Worm (Caenorhabditis elegans): Measurements from ENCODE around the gene srz-54.

ce11 chrV:17014050-17014449 is 33.6 kb downstream of the srz-54 start, which contains the start of gene clc-13:
- TF ChIP-seq unc-62 (GFP tag; optimal IDR thresholded peaks at IDR 0.05) = no peak
- no peak for TF ChIP-seq nhr-237 (tag; optimal IDR thresholded peaks at IDR 0.05)
- TF ChIP-seq ama-1 (optimal IDR thresholded peaks at IDR 0.05) = no peak
- no peak for TF ChIP-seq mdl-1 (tag; optimal IDR thresholded peaks at IDR 0.05)
- TF ChIP-seq jun-1 (tag; optimal IDR thresholded peaks at IDR 0.05) = peak; percentile 4
